Worm (Caenorhabditis elegans) whole organism, young adult: ENCODE results near the gene F38B2.4.

Experiments
- Y53F4B.3 ChIP-seq: fragments of 200-800 bp; sonication (Bioruptor generic); IDR thresholded peaks from 2 replicates; pipeline ENCODE4 v1.3.6; 2022; ENCODE audit warnings: missing genetic modification reagents, missing genetic modification characterization, missing compliant biosample characterization
- pha-4 ChIP-seq: fragments of 150-350 bp; sonication (generic microtip); optimal IDR thresholded peaks from 2 replicates; lab custom pipeline; 2014; ENCODE audit warnings: missing biosample characterization, missing genetic modification reagents, missing genetic modification characterization

ce11 chrX:11248083-11248482 is 39.4 kb downstream of the F38B2.4 start:
- TF ChIP-seq pha-4 (tag; lab: Kevin White, UChicago) (no peak), Y53F4B.3 (GFP tag; lab: Robert Waterston, UW) (no peak)
